Worm (Caenorhabditis elegans) whole organism, L4/young adult: ENCODE measurements around the gene T06A1.1.

ENCODE experiments used
- W03F9.2 ChIP-seq: fragments of 150-350 bp; optimal IDR thresholded peaks from 2 replicates; lab custom pipeline; 2014; ENCODE audit warnings: missing biosample characterization, missing genetic modification characterization
- dao-5 ChIP-seq: sonication (generic microtip); optimal IDR thresholded peaks from 2 replicates; lab custom pipeline; 2016; ENCODE audit warnings: missing genotype, missing genetic modification characterization, moderate library complexity, missing compliant biosample characterization
- him-1 ChIP-seq: sonication (generic microtip); optimal IDR thresholded peaks from 2 replicates; lab custom pipeline; 2016; ENCODE audit warnings: missing genotype, missing genetic modification reagents, missing genetic modification characterization, missing compliant biosample characterization

T06A1.1 gene

DNA sequence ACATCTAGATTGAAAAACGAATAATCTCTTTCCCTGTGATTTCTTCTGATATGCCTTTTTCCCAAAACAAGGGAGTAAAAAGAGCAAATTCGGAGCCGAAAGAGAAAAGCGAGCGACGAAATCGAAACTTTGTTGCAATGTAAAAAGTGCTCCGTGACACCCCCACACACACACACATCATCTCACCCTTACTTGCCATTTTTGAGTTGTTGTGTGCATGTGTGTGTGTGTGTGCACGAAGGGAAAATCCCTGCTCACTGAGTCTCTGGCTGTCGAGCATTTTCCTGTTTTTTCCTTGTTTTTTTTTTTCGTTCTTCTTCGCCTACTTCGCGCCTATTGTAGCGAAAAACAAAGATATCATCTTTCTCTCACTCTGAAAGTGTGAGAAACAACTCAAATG, 38.4 kb downstream of the T06A1.1 start:
- TF ChIP-seq W03F9.2 (tag; lab: Kevin White, UChicago) = no peak
- no peak for TF ChIP-seq him-1 (tag; lab: Kevin White, UChicago)
- TF ChIP-seq dao-5 = no peak

- TF ChIP-seq dao-5 (no peak), W03F9.2 (tag; lab: Kevin White, UChicago) (no peak), him-1 (tag; lab: Kevin White, UChicago) (no peak)
Observed at ce11 chrV:1883131-1883530, 42.3 kb downstream of the T06A1.1 start.

ce11 chrV:1878030-1878429, 47.4 kb downstream of the T06A1.1 start:
- no peak for TF ChIP-seq him-1 (tag; lab: Kevin White, UChicago)
- no peak for TF ChIP-seq dao-5
- no peak for TF ChIP-seq W03F9.2 (tag; lab: Kevin White, UChicago)

DNA sequence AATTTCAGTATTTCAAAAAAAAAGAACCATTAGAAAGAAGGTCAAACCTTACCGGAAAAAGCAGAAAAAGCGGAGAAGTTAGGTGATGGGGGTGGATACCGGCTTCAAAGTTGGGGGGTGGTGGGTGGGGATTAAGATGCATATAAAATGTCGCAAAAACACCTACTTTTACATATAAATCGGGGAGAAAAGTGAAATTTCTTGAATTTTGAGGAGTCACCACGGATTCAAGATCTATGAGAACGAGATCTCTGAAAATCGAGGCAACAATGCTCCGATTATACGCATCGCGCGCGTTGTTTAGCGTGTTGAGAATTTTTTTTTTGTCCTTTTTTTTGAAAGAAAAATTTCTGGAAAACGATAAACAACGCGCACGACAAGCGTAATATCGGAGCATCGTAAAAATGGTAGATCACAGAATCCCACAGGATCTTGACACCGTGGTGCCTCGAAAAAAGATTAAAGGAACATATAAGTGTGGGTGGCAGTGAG, 49.8 kb downstream of the T06A1.1 start:
- no peak for TF ChIP-seq dao-5
- TF ChIP-seq W03F9.2 (tag; lab: Kevin White, UChicago) = no peak
- no peak for TF ChIP-seq him-1 (tag; lab: Kevin White, UChicago)

DNA sequence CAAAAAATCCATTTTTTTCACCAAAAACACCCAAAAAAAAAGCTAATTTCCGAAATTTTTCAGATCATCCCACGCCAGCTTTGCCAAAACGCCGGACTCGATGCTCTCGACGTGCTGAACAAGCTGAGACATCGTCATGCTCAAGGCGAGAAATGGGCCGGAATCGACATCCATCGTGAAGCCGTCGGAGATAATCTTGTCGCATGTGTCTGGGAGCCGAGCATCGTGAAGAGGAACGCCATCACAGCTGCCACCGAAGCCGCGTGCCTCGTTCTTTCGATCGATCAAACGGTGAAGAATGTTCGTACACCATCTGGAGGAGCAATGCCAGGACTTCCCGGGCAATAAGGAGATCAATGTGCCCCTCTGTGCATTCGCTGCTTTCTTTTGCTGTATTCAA, 50.6 kb downstream of the T06A1.1 start:
- no peak for TF ChIP-seq dao-5
